Fruit fly (Drosophila melanogaster) whole organism, embryonic: ENCODE results near the gene CG32170.

Experiments
- B-H1 ChIP-seq: fragments of 200-800 bp; sonication (Bioruptor generic); IDR thresholded peaks from 3 replicates; pipeline ENCODE4 v1.3.6; 2022; ENCODE audit warnings: missing biosample characterization, missing genetic modification characterization
- CG10209 ChIP-seq: fragments of 200-800 bp; sonication (Bioruptor generic); optimal IDR thresholded peaks from 3 replicates; lab custom pipeline; 2017; ENCODE audit warnings: missing biosample characterization, mild to moderate bottlenecking, missing genetic modification characterization, missing genetic modification reagents
- CG10274 ChIP-seq: fragments of 200-800 bp; sonication (Bioruptor generic); optimal IDR thresholded peaks from 3 replicates; lab custom pipeline; 2017; ENCODE audit warnings: missing biosample characterization, mild to moderate bottlenecking, missing genetic modification characterization
- CG11504 ChIP-seq: fragments of 200-800 bp; sonication (Bioruptor generic); optimal IDR thresholded peaks from 3 replicates; lab custom pipeline; 2019; ENCODE audit warnings: missing biosample characterization, mild to moderate bottlenecking, missing genetic modification characterization, moderate library complexity
- CG12104 ChIP-seq: fragments of 200-800 bp; sonication (Bioruptor generic); optimal IDR thresholded peaks from 3 replicates; lab custom pipeline; 2016; ENCODE audit warnings: missing biosample characterization, missing genetic modification characterization
- CG13424 ChIP-seq: fragments of 200-800 bp; sonication (Bioruptor generic); optimal IDR thresholded peaks from 2 replicates; lab custom pipeline; 2019; ENCODE audit warnings: missing biosample characterization, mild to moderate bottlenecking, missing genetic modification characterization, moderate library complexity
- CG14710 ChIP-seq: fragments of 200-800 bp; sonication (Bioruptor generic); optimal IDR thresholded peaks from 3 replicates; lab custom pipeline; 2019; ENCODE audit warnings: missing biosample characterization, mild to moderate bottlenecking, missing genetic modification characterization, moderate library complexity
- CG15269 ChIP-seq: fragments of 200-800 bp; sonication (Bioruptor generic); optimal IDR thresholded peaks from 2 replicates; lab custom pipeline; 2018; ENCODE audit warnings: missing biosample characterization, mild to moderate bottlenecking, missing genetic modification characterization, moderate library complexity
- CG1832 ChIP-seq: fragments of 200-800 bp; sonication (Bioruptor generic); optimal IDR thresholded peaks from 2 replicates; lab custom pipeline; 2017; ENCODE audit warnings: missing biosample characterization, mild to moderate bottlenecking, missing genetic modification characterization, inconsistent platforms
- CG18599 ChIP-seq: fragments of 200-800 bp; sonication (Bioruptor generic); optimal IDR thresholded peaks from 3 replicates; lab custom pipeline; 2017; ENCODE audit warnings: missing biosample characterization, missing genetic modification characterization, mild to moderate bottlenecking, moderate library complexity, missing genetic modification reagents
- CG2875 ChIP-seq: fragments of 200-800 bp; sonication (Bioruptor generic); optimal IDR thresholded peaks from 2 replicates; lab custom pipeline; 2017; ENCODE audit warnings: missing biosample characterization, mild to moderate bottlenecking, missing genetic modification characterization, missing genetic modification reagents
- CG30403 ChIP-seq: fragments of 200-800 bp; sonication (Bioruptor generic); optimal IDR thresholded peaks from 3 replicates; lab custom pipeline; 2016; ENCODE audit warnings: missing biosample characterization, missing genetic modification characterization
- CG6689 ChIP-seq: fragments of 200-800 bp; sonication (Bioruptor generic); IDR thresholded peaks from 2 replicates; pipeline ENCODE4 v1.3.6; 2022; ENCODE audit warnings: missing biosample characterization, missing genetic modification characterization
- CG6813 ChIP-seq: fragments of 200-800 bp; sonication (Bioruptor generic); optimal IDR thresholded peaks from 2 replicates; lab custom pipeline; 2017; ENCODE audit warnings: missing biosample characterization, missing genetic modification characterization, mild to moderate bottlenecking, moderate library complexity, missing genetic modification reagents
- CG7556 ChIP-seq: fragments of 200-800 bp; sonication (Bioruptor generic); optimal IDR thresholded peaks from 2 replicates; lab custom pipeline; 2017; ENCODE audit warnings: missing biosample characterization, mild to moderate bottlenecking, missing genetic modification characterization
- CG7839 ChIP-seq: fragments of 200-800 bp; sonication (Bioruptor generic); optimal IDR thresholded peaks from 3 replicates; lab custom pipeline; 2018; ENCODE audit warnings: missing biosample characterization, mild to moderate bottlenecking, missing genetic modification characterization, moderate library complexity
- CrebB ChIP-seq: fragments of 200-800 bp; sonication (Bioruptor generic); optimal IDR thresholded peaks from 3 replicates; lab custom pipeline; 2018; ENCODE audit warnings: missing biosample characterization, mild to moderate bottlenecking, missing genetic modification characterization
- D ChIP-seq, 2 experiments: fragments of 200-800 bp in 1 of 2; fragments of >200 bp in 1 of 2; sonication (Bioruptor generic) in 1 of 2; optimal IDR thresholded peaks; 2 replicates in 1 of 2; 3 replicates in 1 of 2; lab custom pipeline; 2017; ENCODE audit warnings: mild to moderate bottlenecking in 1 of 2, missing biosample characterization in 1 of 2, missing genetic modification characterization in 1 of 2, missing genetic modification reagents in 1 of 2
- Deaf1 ChIP-seq: fragments of 200-800 bp; optimal IDR thresholded peaks from 3 replicates; lab custom pipeline; 2019; ENCODE audit warnings: missing biosample characterization, mild to moderate bottlenecking, missing genetic modification characterization, moderate library complexity
- Eip74EF ChIP-seq, 2 experiments: fragments of 200-800 bp in 1 of 2; fragments of >200 bp in 1 of 2; sonication (Bioruptor generic) in 1 of 2; optimal IDR thresholded peaks; 2 replicates each; lab custom pipeline; 2017 to 2019; ENCODE audit warnings: missing biosample characterization in 2 of 2, missing genetic modification characterization in 2 of 2, mild to moderate bottlenecking in 1 of 2, moderate library complexity in 1 of 2
- Fer2 ChIP-seq: fragments of 200-800 bp; sonication (Bioruptor generic); optimal IDR thresholded peaks from 2 replicates; lab custom pipeline; 2018; ENCODE audit warnings: missing biosample characterization, mild to moderate bottlenecking, missing genetic modification characterization, moderate library complexity
- Hr3 ChIP-seq: fragments of 200-800 bp; sonication (Bioruptor generic); optimal IDR thresholded peaks from 3 replicates; lab custom pipeline; 2016; ENCODE audit warnings: missing biosample characterization, missing genetic modification characterization
- Hr51 ChIP-seq, 2 experiments: fragments of 200-800 bp; sonication (Bioruptor generic); optimal IDR thresholded peaks; 2 replicates in 1 of 2; 3 replicates in 1 of 2; lab custom pipeline; 2016 to 2018; ENCODE audit warnings: missing biosample characterization in 2 of 2, missing genetic modification characterization in 2 of 2, mild to moderate bottlenecking in 1 of 2, moderate library complexity in 1 of 2
- Med ChIP-seq: fragments of 200-800 bp; sonication (Bioruptor generic); peaks from one replicate; lab custom pipeline; 2016; ENCODE audit warnings: missing biosample characterization, missing genetic modification characterization, mild to moderate bottlenecking, inconsistent platforms, moderate library complexity
- Meics ChIP-seq: fragments of 200-800 bp; sonication (Bioruptor generic); optimal IDR thresholded peaks from 2 replicates; lab custom pipeline; 2017; ENCODE audit warnings: missing biosample characterization, mild to moderate bottlenecking, missing genetic modification characterization
- Nf-YC ChIP-seq: fragments of 200-800 bp; optimal IDR thresholded peaks from 3 replicates; lab custom pipeline; 2019; ENCODE audit warnings: missing biosample characterization, mild to moderate bottlenecking, missing genetic modification characterization, moderate library complexity
- Rfx ChIP-seq: fragments of 200-800 bp; sonication (Bioruptor generic); IDR thresholded peaks from 2 replicates; pipeline ENCODE4 v1.3.6; 2022; ENCODE audit warnings: missing biosample characterization, missing genetic modification characterization
- Ssrp ChIP-seq: fragments of 200-800 bp; sonication (Bioruptor generic); optimal IDR thresholded peaks from 2 replicates; lab custom pipeline; 2018; ENCODE audit warnings: missing biosample characterization, mild to moderate bottlenecking, missing genetic modification characterization, moderate library complexity
- ab ChIP-seq: fragments of 200-800 bp; sonication (Bioruptor generic); optimal IDR thresholded peaks from 2 replicates; lab custom pipeline; 2016; ENCODE audit warnings: missing biosample characterization, missing genetic modification characterization
- az2 ChIP-seq: fragments of 200-800 bp; sonication (Bioruptor generic); optimal IDR thresholded peaks from 3 replicates; lab custom pipeline; 2016; ENCODE audit warnings: missing biosample characterization, missing genetic modification characterization
- eve ChIP-seq, 2 experiments: fragments of >200 bp; optimal IDR thresholded peaks; 2 replicates each; lab custom pipeline; 2017; ENCODE audit warnings: missing biosample characterization in 2 of 2, missing genetic modification characterization in 2 of 2
- gcm ChIP-seq: fragments of 200-800 bp; sonication (Bioruptor generic); optimal IDR thresholded peaks from 2 replicates; lab custom pipeline; 2019; ENCODE audit warnings: missing biosample characterization, mild to moderate bottlenecking, missing genetic modification characterization, moderate library complexity
- jumu ChIP-seq: fragments of 200-800 bp; sonication (Bioruptor generic); optimal IDR thresholded peaks from 3 replicates; lab custom pipeline; 2016; ENCODE audit warnings: missing biosample characterization, missing genetic modification characterization
- ken ChIP-seq: fragments of 200-800 bp; sonication (Bioruptor generic); IDR thresholded peaks from 3 replicates; pipeline ENCODE4 v1.3.6; 2022; ENCODE audit warnings: missing biosample characterization, missing genetic modification characterization
- lola ChIP-seq, 3 experiments: fragments of >200 bp in 2 of 3; fragments of 200-800 bp in 1 of 3; sonication (Bioruptor generic) in 1 of 3; optimal IDR thresholded peaks; 2 replicates each; lab custom pipeline; 2017 to 2019; ENCODE audit warnings: missing biosample characterization in 3 of 3, missing genetic modification characterization in 3 of 3, mild to moderate bottlenecking in 1 of 3, moderate library complexity in 1 of 3
- odd ChIP-seq: fragments of 200-800 bp; sonication (Bioruptor generic); optimal IDR thresholded peaks from 2 replicates; lab custom pipeline; 2017; ENCODE audit warnings: missing biosample characterization, mild to moderate bottlenecking, missing genetic modification characterization
- pfk ChIP-seq: fragments of 200-800 bp; sonication (Bioruptor generic); optimal IDR thresholded peaks from 2 replicates; lab custom pipeline; 2018; ENCODE audit warnings: missing biosample characterization, mild to moderate bottlenecking, missing genetic modification characterization, moderate library complexity
- pnt ChIP-seq: fragments of 200-800 bp; sonication (Bioruptor generic); optimal IDR thresholded peaks from 3 replicates; lab custom pipeline; 2016; ENCODE audit warnings: missing biosample characterization, missing genetic modification characterization
- row ChIP-seq: fragments of 200-800 bp; sonication (Bioruptor generic); IDR thresholded peaks from 3 replicates; pipeline ENCODE4 v1.3.6; 2022; ENCODE audit warnings: missing biosample characterization, missing genetic modification characterization
- tap ChIP-seq: fragments of 200-800 bp; optimal IDR thresholded peaks from 3 replicates; lab custom pipeline; 2019; ENCODE audit warnings: missing biosample characterization, mild to moderate bottlenecking, missing genetic modification characterization, moderate library complexity

The CG32170 gene

DNA sequence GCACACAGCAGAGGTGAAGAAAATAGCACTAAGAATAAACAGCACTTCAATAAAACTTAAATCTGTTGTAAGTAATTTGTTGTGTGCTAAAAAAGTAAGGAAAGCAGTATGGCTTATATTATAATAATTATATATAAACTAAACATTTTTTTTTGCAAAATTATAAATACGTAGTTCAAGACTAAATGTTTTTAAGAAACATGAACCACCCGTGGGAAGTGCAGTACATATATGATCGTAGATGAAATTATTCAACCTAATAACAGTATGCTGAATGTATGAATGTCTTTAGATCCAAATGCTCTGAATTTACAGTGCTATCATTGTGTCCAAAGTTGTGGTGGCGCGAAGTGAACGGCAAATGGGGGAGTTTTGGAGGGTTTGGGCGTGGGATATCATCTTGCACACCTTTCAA is 6.4 kb upstream of the CG32170 start (continued):
- peak; percentile 20 for TF ChIP-seq CrebB (tag; lab: Kevin White, UChicago)
- peak; percentile 43 for TF ChIP-seq CG30403 (GFP tag; lab: Kevin White, UChicago)
- TF ChIP-seq CG14710: peak; percentile 16
- TF ChIP-seq Hr51 (GFP tag; optimal IDR thresholded peaks at IDR 0.05; lab: Kevin White, UChicago): peak in 1 of 2 experiments; percentile 54
- peak; percentile 72 for TF ChIP-seq CG11504 (tag; lab: Kevin White, UChicago)
- no peak for TF ChIP-seq Nf-YC (tag; lab: Kevin White, UChicago)
- TF ChIP-seq CG10209: peak; percentile 22
- TF ChIP-seq Fer2: no peak
- peak; percentile 12 for TF ChIP-seq Deaf1 (tag; lab: Kevin White, UChicago)
- TF ChIP-seq CG1832: no peak
- peak in 1 of 2 experiments; percentile 44 for TF ChIP-seq Eip74EF (GFP tag; optimal IDR thresholded peaks at IDR 0.05; lab: Kevin White, UChicago)
- TF ChIP-seq pnt (GFP tag; lab: Kevin White, UChicago): no peak
- TF ChIP-seq D (optimal IDR thresholded peaks at IDR 0.05; lab: Kevin White, UChicago): no peak
- peak; percentile 35 for TF ChIP-seq D (GFP tag; optimal IDR thresholded peaks at IDR 0.05; lab: Kevin White, UChicago)
- TF ChIP-seq B-H1 (GFP tag; lab: Robert Waterston, UW): no peak
- peak; percentile 30 for TF ChIP-seq Meics
- peak; percentile 33 for TF ChIP-seq CG12104 (GFP tag; lab: Kevin White, UChicago)
- 0 out of 2 replicates have a peak, but pooled peaks have one; percentile 8 for TF ChIP-seq Rfx
- TF ChIP-seq tap: peak; percentile 5
- no peak for TF ChIP-seq pfk (GFP tag; lab: Kevin White, UChicago)
- TF ChIP-seq az2 (GFP tag; lab: Kevin White, UChicago): peak; percentile 8
- TF ChIP-seq row (GFP tag; lab: Robert Waterston, UW): peak; percentile 29; the same call in 1 of the 3 replicates
- TF ChIP-seq ken (GFP tag; lab: Robert Waterston, UW): no peak
- peak; percentile 28 for TF ChIP-seq CG13424 (tag; lab: Kevin White, UChicago)
- TF ChIP-seq Med (GFP tag; lab: Kevin White, UChicago): peak; percentile 52
- TF ChIP-seq CG15269 (tag; lab: Kevin White, UChicago): peak; percentile 19
- peak; percentile 75 for TF ChIP-seq CG7556 (GFP tag; lab: Kevin White, UChicago)
- peak in 1 of 3 experiments; percentile 11 for TF ChIP-seq lola (GFP tag; optimal IDR thresholded peaks at IDR 0.05; lab: Kevin White, UChicago)
- TF ChIP-seq jumu (GFP tag; lab: Kevin White, UChicago): no peak
- TF ChIP-seq CG7839 (tag; lab: Kevin White, UChicago): peak; percentile 50
- TF ChIP-seq CG10274 (GFP tag; lab: Kevin White, UChicago): peak; percentile 7
- peak; percentile 21 for TF ChIP-seq gcm (GFP tag; lab: Kevin White, UChicago)
- TF ChIP-seq ab (GFP tag; lab: Kevin White, UChicago): no peak
- peak in 1 of 2 experiments; percentile 25 for TF ChIP-seq eve (GFP tag; optimal IDR thresholded peaks at IDR 0.05; lab: Kevin White, UChicago)
- no peak for TF ChIP-seq odd (GFP tag; lab: Kevin White, UChicago)
- TF ChIP-seq CG6813: no peak
- TF ChIP-seq Hr3 (GFP tag; lab: Kevin White, UChicago): no peak
- TF ChIP-seq Ssrp (tag; lab: Kevin White, UChicago): peak; percentile 11
- TF ChIP-seq CG6689 (GFP tag; lab: Robert Waterston, UW): 0 out of 2 replicates have a peak, but pooled peaks have one; percentile 15
- peak; percentile 51 for TF ChIP-seq CG18599 (GFP tag; lab: Kevin White, UChicago)
- TF ChIP-seq CG2875 (GFP tag; lab: Kevin White, UChicago): peak; percentile 8
- TF ChIP-seq, all 482 proteins: peak for 81
